Fruit fly (Drosophila melanogaster): Measurements from ENCODE around the gene CG7407.
A peak's percentile ranks its signal among the peaks of the same experiment; 100 is the strongest.

DNA sequence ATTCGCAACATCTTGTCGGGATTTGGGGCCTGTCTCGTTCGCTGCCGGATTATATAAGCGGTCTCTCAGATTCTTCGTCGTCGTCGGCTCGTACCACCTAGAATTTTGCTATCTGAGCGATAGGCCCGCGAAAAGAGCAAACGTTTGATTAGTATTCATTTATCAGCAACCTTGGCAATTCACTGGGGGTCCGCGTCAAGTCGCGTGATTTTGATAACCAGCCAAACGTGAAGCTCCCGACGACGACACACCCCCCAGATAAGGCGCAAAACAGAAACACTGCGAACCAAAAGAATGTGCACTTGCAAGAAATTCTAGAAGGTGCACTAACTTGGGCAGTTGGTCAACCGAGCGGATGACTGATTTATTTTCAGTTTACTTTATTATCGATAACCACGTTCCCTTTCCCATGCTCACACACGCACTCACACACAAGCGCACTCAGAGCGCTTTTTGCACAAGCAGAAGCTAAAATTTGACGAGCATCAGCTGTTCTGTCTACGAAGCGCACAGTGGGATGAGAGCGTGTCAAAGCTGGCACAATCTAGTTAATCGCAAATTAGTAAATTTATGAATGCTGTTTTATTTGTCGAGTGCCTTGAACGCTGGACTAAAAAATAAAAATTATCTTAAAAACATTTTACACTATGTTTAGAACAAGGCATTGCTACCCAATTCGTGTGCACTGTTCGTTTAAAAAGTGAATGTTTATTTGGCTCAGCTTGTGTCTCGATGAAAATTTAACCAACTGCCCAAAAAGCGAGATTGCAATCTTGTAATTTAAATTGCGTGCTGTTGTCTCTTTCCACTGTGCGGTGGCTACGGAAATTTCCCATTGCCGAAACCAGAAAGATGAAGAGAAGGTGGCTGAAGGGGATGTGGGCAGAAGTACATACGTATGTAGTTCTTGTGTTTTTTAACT, 16.7 kb downstream of the CG7407 start:
- TF ChIP-seq CG8159 (tag; optimal IDR thresholded peaks at IDR 0.05) (peak; percentile 95), EcR (GFP tag; optimal IDR thresholded peaks at IDR 0.05) (no peak), CG15710 (tag; optimal IDR thresholded peaks at IDR 0.05) (peak; percentile 93), rn (GFP tag; IDR thresholded peaks at IDR 0.05) (peak; percentile 80), CG10348 (GFP tag; IDR thresholded peaks at IDR 0.05) (peak; percentile 76; the same call in 1 of the 2 replicates), CG4496 (GFP tag; IDR thresholded peaks at IDR 0.05) (peak; percentile 95), CG8301 (tag; optimal IDR thresholded peaks at IDR 0.05) (peak; percentile 96)
